Worm (Caenorhabditis elegans): ENCODE measurements around the gene rps-12.

- no peak for TF ChIP-seq ztf-11 (tag; optimal IDR thresholded peaks at IDR 0.05)
- peak; percentile 1 for TF ChIP-seq lsy-2 (tag; optimal IDR thresholded peaks at IDR 0.05)
- no peak for TF ChIP-seq ceh-43 (GFP tag; optimal IDR thresholded peaks at IDR 0.05)
- TF ChIP-seq pha-4 (tag; optimal IDR thresholded peaks at IDR 0.05): no peak
Measured at ce11 chrIII:5667952-5668489, 11.1 kb upstream of the rps-12 start.
